Fruit fly (Drosophila melanogaster) whole organism, embryonic: ENCODE measurements around the gene spz3.

ENCODE experiments used
- CG11093 ChIP-seq: fragments of 200-800 bp; sonication (Bioruptor generic); IDR thresholded peaks from 3 replicates; pipeline ENCODE4 v1.3.6; 2022; ENCODE audit warnings: missing biosample characterization, missing genetic modification characterization
- CG12155 ChIP-seq: fragments of 200-800 bp; sonication (Bioruptor generic); optimal IDR thresholded peaks from 3 replicates; lab custom pipeline; 2016; ENCODE audit warnings: missing biosample characterization, missing genetic modification characterization
- CG12744 ChIP-seq: fragments of 200-800 bp; sonication (Bioruptor generic); optimal IDR thresholded peaks from 2 replicates; lab custom pipeline; 2016; ENCODE audit warnings: missing biosample characterization, missing genetic modification characterization
- CG13287 ChIP-seq: fragments of 200-800 bp; sonication (Bioruptor generic); IDR thresholded peaks from 2 replicates; pipeline ENCODE4 v1.3.6; 2022; ENCODE audit warnings: missing biosample characterization, missing genetic modification characterization; ENCODE audit not compliant: partially characterized antibody
- CG15601 ChIP-seq: fragments of 200-800 bp; sonication (Bioruptor generic); optimal IDR thresholded peaks from 3 replicates; lab custom pipeline; 2019; ENCODE audit warnings: missing biosample characterization, mild to moderate bottlenecking, missing genetic modification characterization, moderate library complexity
- CG2202 ChIP-seq: fragments of 200-800 bp; sonication (Bioruptor generic); optimal IDR thresholded peaks from 2 replicates; lab custom pipeline; 2018; ENCODE audit warnings: missing biosample characterization, mild to moderate bottlenecking, missing genetic modification characterization
- CG31441 ChIP-seq: fragments of 200-800 bp; sonication (Bioruptor generic); IDR thresholded peaks from 2 replicates; pipeline ENCODE4 v1.3.6; 2022; ENCODE audit warnings: missing biosample characterization, missing genetic modification characterization
- CG3163 ChIP-seq: fragments of 200-800 bp; sonication (Bioruptor generic); optimal IDR thresholded peaks from 3 replicates; lab custom pipeline; 2016; ENCODE audit warnings: missing biosample characterization, missing genetic modification characterization
- CG3281 ChIP-seq: fragments of 200-800 bp; sonication (Bioruptor generic); optimal IDR thresholded peaks from 3 replicates; lab custom pipeline; 2017; ENCODE audit warnings: missing biosample characterization, mild to moderate bottlenecking, missing genetic modification characterization
- CG3995 ChIP-seq: fragments of 200-800 bp; sonication (Bioruptor generic); optimal IDR thresholded peaks from 3 replicates; lab custom pipeline; 2016; ENCODE audit warnings: missing biosample characterization, missing genetic modification characterization
- CG6854 ChIP-seq: fragments of 200-800 bp; sonication (Bioruptor generic); optimal IDR thresholded peaks from 3 replicates; lab custom pipeline; 2017; ENCODE audit warnings: missing biosample characterization, mild to moderate bottlenecking, missing genetic modification characterization
- CG7987 ChIP-seq: fragments of 200-800 bp; sonication (Bioruptor generic); optimal IDR thresholded peaks from 2 replicates; lab custom pipeline; 2018; ENCODE audit warnings: missing biosample characterization, mild to moderate bottlenecking, missing genetic modification characterization, moderate library complexity
- CG8388 ChIP-seq: fragments of 200-800 bp; sonication (Bioruptor generic); optimal IDR thresholded peaks from 2 replicates; lab custom pipeline; 2019; ENCODE audit warnings: missing biosample characterization, mild to moderate bottlenecking, missing genetic modification characterization, moderate library complexity
- D19A ChIP-seq: fragments of 200-800 bp; optimal IDR thresholded peaks from 3 replicates; lab custom pipeline; 2019; ENCODE audit warnings: missing biosample characterization, mild to moderate bottlenecking, missing genetic modification characterization, moderate library complexity
- Dbx ChIP-seq: fragments of 200-800 bp; sonication (Bioruptor generic); IDR thresholded peaks from 3 replicates; pipeline ENCODE4 v1.3.6; 2022; ENCODE audit warnings: missing biosample characterization, missing genetic modification characterization
- HLHmδ ChIP-seq: fragments of 200-800 bp; sonication (Bioruptor generic); optimal IDR thresholded peaks from 2 replicates; lab custom pipeline; 2018; ENCODE audit warnings: missing biosample characterization, mild to moderate bottlenecking, missing genetic modification characterization, moderate library complexity
- Hr51 ChIP-seq, 2 experiments: fragments of 200-800 bp; sonication (Bioruptor generic); optimal IDR thresholded peaks; 2 replicates in 1 of 2; 3 replicates in 1 of 2; lab custom pipeline; 2016 to 2018; ENCODE audit warnings: missing biosample characterization in 2 of 2, missing genetic modification characterization in 2 of 2, mild to moderate bottlenecking in 1 of 2, moderate library complexity in 1 of 2
- NfI ChIP-seq: fragments of 200-800 bp; sonication (Bioruptor generic); optimal IDR thresholded peaks from 3 replicates; lab custom pipeline; 2018; ENCODE audit warnings: missing biosample characterization, mild to moderate bottlenecking, missing genetic modification characterization, moderate library complexity
- Rx ChIP-seq: fragments of 200-800 bp; sonication (Bioruptor generic); IDR thresholded peaks from 2 replicates; pipeline ENCODE4 v1.3.6; 2022; ENCODE audit warnings: missing biosample characterization, missing genetic modification characterization
- Scr ChIP-seq: fragments of 200-800 bp; sonication (Bioruptor generic); IDR thresholded peaks from 2 replicates; pipeline ENCODE4 v1.3.6; 2022; ENCODE audit warnings: missing biosample characterization, missing genetic modification characterization; ENCODE audit not compliant: partially characterized antibody
- Sox102F ChIP-seq: fragments of 200-800 bp; sonication (Bioruptor generic); optimal IDR thresholded peaks from 2 replicates; lab custom pipeline; 2018; ENCODE audit warnings: missing biosample characterization, mild to moderate bottlenecking, missing genetic modification characterization, moderate library complexity
- Sry-β ChIP-seq: fragments of 200-800 bp; sonication (Bioruptor generic); optimal IDR thresholded peaks from 2 replicates; lab custom pipeline; 2018; ENCODE audit warnings: missing biosample characterization, mild to moderate bottlenecking, missing genetic modification characterization, moderate library complexity
- Sry-δ ChIP-seq: fragments of 200-800 bp; sonication (Bioruptor generic); optimal IDR thresholded peaks from 2 replicates; lab custom pipeline; 2016; ENCODE audit warnings: missing biosample characterization, missing genetic modification characterization
- Ssrp ChIP-seq: fragments of 200-800 bp; sonication (Bioruptor generic); optimal IDR thresholded peaks from 2 replicates; lab custom pipeline; 2018; ENCODE audit warnings: missing biosample characterization, mild to moderate bottlenecking, missing genetic modification characterization, moderate library complexity
- cato ChIP-seq: fragments of 200-800 bp; sonication (Bioruptor generic); optimal IDR thresholded peaks from 2 replicates; lab custom pipeline; 2016; ENCODE audit warnings: missing biosample characterization, missing genetic modification characterization, borderline replicate concordance
- chm ChIP-seq: fragments of 200-800 bp; sonication (Bioruptor generic); IDR thresholded peaks from 2 replicates; pipeline ENCODE4 v1.3.6; 2022; ENCODE audit warnings: missing biosample characterization, missing genetic modification characterization
- dimm ChIP-seq: fragments of 200-800 bp; sonication (Bioruptor generic); IDR thresholded peaks from 2 replicates; pipeline ENCODE4 v1.3.6; 2022; ENCODE audit warnings: missing biosample characterization, missing genetic modification characterization
- ems ChIP-seq: fragments of 200-800 bp; sonication (Bioruptor generic); optimal IDR thresholded peaks from 3 replicates; lab custom pipeline; 2016; ENCODE audit warnings: missing biosample characterization, missing genetic modification characterization
- eve ChIP-seq, 2 experiments: fragments of >200 bp; optimal IDR thresholded peaks; 2 replicates each; lab custom pipeline; 2017; ENCODE audit warnings: missing biosample characterization in 2 of 2, missing genetic modification characterization in 2 of 2
- exex ChIP-seq: fragments of 200-800 bp; sonication (Bioruptor generic); optimal IDR thresholded peaks from 4 replicates; lab custom pipeline; 2018; ENCODE audit warnings: missing biosample characterization, mild to moderate bottlenecking, missing genetic modification characterization, moderate library complexity
- fd64A ChIP-seq: fragments of 200-800 bp; sonication (Bioruptor generic); optimal IDR thresholded peaks from 3 replicates; lab custom pipeline; 2018; ENCODE audit warnings: missing biosample characterization, mild to moderate bottlenecking, missing genetic modification characterization
- gcm2 ChIP-seq: fragments of 200-800 bp; sonication (Bioruptor generic); optimal IDR thresholded peaks from 2 replicates; lab custom pipeline; 2016; ENCODE audit warnings: missing biosample characterization, missing genetic modification characterization
- gro ChIP-seq: fragments of 200-800 bp; sonication (Bioruptor generic); optimal IDR thresholded peaks from 2 replicates; lab custom pipeline; 2016; ENCODE audit warnings: missing biosample characterization, missing genetic modification characterization
- gt ChIP-seq: fragments of 200-800 bp; sonication (Bioruptor generic); IDR thresholded peaks from 2 replicates; pipeline ENCODE4 v1.3.6; 2022; ENCODE audit warnings: missing biosample characterization, missing genetic modification characterization
- hkb ChIP-seq, 2 experiments: fragments of 200-800 bp in 1 of 2; fragments of >200 bp in 1 of 2; sonication (Bioruptor generic) in 1 of 2; IDR thresholded peaks in 1 of 2; optimal IDR thresholded peaks in 1 of 2; 2 replicates each; pipeline versions ENCODE4 v1.3.6 to Lab custom; 2017 to 2022; ENCODE audit warnings: missing biosample characterization in 1 of 2, missing genetic modification characterization in 1 of 2
- ind ChIP-seq: fragments of 200-800 bp; sonication (Bioruptor generic); optimal IDR thresholded peaks from 3 replicates; lab custom pipeline; 2016; ENCODE audit warnings: missing biosample characterization, missing genetic modification characterization
- knrl ChIP-seq: fragments of 200-800 bp; sonication (Bioruptor generic); IDR thresholded peaks from 3 replicates; pipeline ENCODE4 v1.3.6; 2022; ENCODE audit warnings: missing biosample characterization, missing genetic modification characterization; ENCODE audit not compliant: partially characterized antibody
- lilli ChIP-seq: fragments of 200-800 bp; sonication (Bioruptor generic); optimal IDR thresholded peaks from 3 replicates; lab custom pipeline; 2016; ENCODE audit warnings: missing biosample characterization, missing genetic modification characterization
- lov ChIP-seq, 2 experiments: fragments of 200-800 bp in 1 of 2; fragments of >200 bp in 1 of 2; sonication (Bioruptor generic) in 1 of 2; IDR thresholded peaks in 1 of 2; optimal IDR thresholded peaks in 1 of 2; 2 replicates in 1 of 2; 3 replicates in 1 of 2; pipeline versions ENCODE4 v1.3.6 to Lab custom; 2017 to 2022; ENCODE audit warnings: missing biosample characterization in 1 of 2, missing genetic modification characterization in 1 of 2
- nerfin-2 ChIP-seq: fragments of 200-800 bp; sonication (Bioruptor generic); IDR thresholded peaks from 2 replicates; pipeline ENCODE4 v1.3.6; 2022; ENCODE audit warnings: missing biosample characterization, missing genetic modification characterization; ENCODE audit not compliant: partially characterized antibody
- otp ChIP-seq: fragments of 200-800 bp; sonication (Bioruptor generic); IDR thresholded peaks from 3 replicates; pipeline ENCODE4, ENCODE4 v1.3.6; 2022; ENCODE audit warnings: missing biosample characterization, missing genetic modification characterization
- pho ChIP-seq: fragments of 200-800 bp; sonication (Bioruptor generic); optimal IDR thresholded peaks from 2 replicates; lab custom pipeline; 2016; ENCODE audit warnings: missing biosample characterization, missing genetic modification characterization
- repo ChIP-seq: fragments of 200-800 bp; sonication (Bioruptor generic); optimal IDR thresholded peaks from 2 replicates; lab custom pipeline; 2016; ENCODE audit warnings: missing biosample characterization, missing genetic modification characterization
- slbo ChIP-seq: fragments of 200-800 bp; sonication (Bioruptor generic); IDR thresholded peaks from 2 replicates; pipeline ENCODE4 v1.3.6; 2022; ENCODE audit warnings: missing biosample characterization, missing genetic modification characterization
- ssp ChIP-seq: fragments of 200-800 bp; sonication (Bioruptor generic); IDR thresholded peaks from 2 replicates; pipeline ENCODE4 v1.3.6; 2022; ENCODE audit warnings: missing biosample characterization, missing genetic modification characterization
- ttk ChIP-seq: fragments of 200-800 bp; sonication (Bioruptor generic); IDR thresholded peaks from 2 replicates; pipeline ENCODE4 v2.1.2; 2022; ENCODE audit warnings: missing biosample characterization, missing genetic modification characterization
- zf30C ChIP-seq: fragments of 200-800 bp; sonication (Bioruptor generic); optimal IDR thresholded peaks from 3 replicates; lab custom pipeline; 2018; ENCODE audit warnings: missing biosample characterization, mild to moderate bottlenecking, missing genetic modification characterization

Gene spz3

DNA sequence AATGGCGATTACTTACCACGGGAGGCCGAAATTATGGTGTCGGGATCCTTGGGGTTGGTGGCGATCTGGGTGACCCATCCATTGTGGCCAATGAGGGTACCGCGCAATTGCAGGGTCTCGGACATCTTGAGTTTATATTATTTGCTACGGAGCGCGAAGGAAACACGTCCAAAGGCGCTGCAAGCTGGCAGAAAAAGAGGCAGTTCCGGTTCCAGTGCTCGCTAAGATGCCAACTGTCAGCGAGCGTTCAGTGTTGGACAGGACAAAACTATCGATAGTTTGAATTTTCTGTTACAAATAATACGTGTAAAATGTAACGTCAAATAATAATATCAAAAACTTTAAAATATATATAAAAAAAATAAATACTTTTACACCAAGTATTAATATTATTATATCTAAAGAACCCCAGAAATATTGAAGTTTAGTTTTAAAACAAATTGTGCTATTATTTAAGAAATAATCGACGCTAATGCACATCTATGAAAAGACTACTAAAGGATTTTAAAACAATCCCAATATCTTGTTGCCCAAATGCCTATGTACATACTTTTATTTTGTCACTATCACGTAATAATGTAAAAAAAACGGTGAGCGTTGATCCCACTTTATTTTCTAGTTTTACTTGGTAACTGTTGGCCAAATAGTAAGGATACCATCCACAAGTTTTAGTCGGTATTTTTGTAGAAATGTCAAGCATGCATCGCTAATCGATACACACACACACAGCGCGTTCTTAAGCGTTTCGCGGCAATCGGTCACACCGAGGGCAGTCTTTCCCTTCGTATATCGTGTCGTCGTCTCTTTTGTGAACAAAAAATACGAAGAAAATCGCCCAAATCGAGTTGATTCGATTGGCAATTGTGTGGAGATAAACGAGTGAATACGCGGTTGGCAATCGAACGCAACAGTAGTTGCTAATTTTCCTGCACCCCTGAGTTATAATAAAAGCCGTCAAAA, 52.0 kb downstream of the spz3 start, which contains the start of the genes Rack1 and mts (continued):
- TF ChIP-seq ttk (GFP tag; lab: Robert Waterston, UW) (peak; percentile 69), CG6854 (GFP tag; lab: Kevin White, UChicago) (peak; percentile 90), ems (GFP tag; lab: Kevin White, UChicago) (peak; percentile 66), Sry-β (GFP tag; lab: Kevin White, UChicago) (peak; percentile 40), exex (tag; lab: Kevin White, UChicago) (peak; percentile 50), CG3163 (GFP tag; lab: Kevin White, UChicago) (peak; percentile 34), zf30C (GFP tag; lab: Kevin White, UChicago) (peak; percentile 52), HLHmδ (GFP tag; lab: Kevin White, UChicago) (peak; percentile 98), cato (GFP tag; lab: Kevin White, UChicago) (peak; percentile 67), CG11093 (GFP tag; lab: Robert Waterston, UW) (no peak), Ssrp (peak; percentile 31), CG7987 (GFP tag; lab: Kevin White, UChicago) (peak; percentile 96), Scr (GFP tag; lab: Robert Waterston, UW) (peak; percentile 56; the same call in 1 of the 2 replicates), CG13287 (GFP tag; lab: Robert Waterston, UW) (peak; percentile 47), ind (GFP tag; lab: Kevin White, UChicago) (peak; percentile 66), gro (GFP tag; lab: Kevin White, UChicago) (peak; percentile 81), CG8388 (peak; percentile 58), lov (optimal IDR thresholded peaks at IDR 0.05; lab: Kevin White, UChicago) (no peak), lov (GFP tag; IDR thresholded peaks at IDR 0.05; lab: Robert Waterston, UW) (peak; percentile 92), pho (GFP tag; lab: Kevin White, UChicago) (peak; percentile 71), gcm2 (GFP tag; lab: Kevin White, UChicago) (peak; percentile 55), fd64A (GFP tag; lab: Kevin White, UChicago) (peak; percentile 91), CG31441 (GFP tag; lab: Robert Waterston, UW) (peak; percentile 72), Hr51 (GFP tag; optimal IDR thresholded peaks at IDR 0.05; lab: Kevin White, UChicago) (peak; percentile 67 to 76), Sox102F (GFP tag; lab: Kevin White, UChicago) (peak; percentile 56), repo (GFP tag; lab: Kevin White, UChicago) (peak; percentile 68), CG3995 (GFP tag; lab: Kevin White, UChicago) (peak; percentile 49), ssp (GFP tag; lab: Robert Waterston, UW) (peak; percentile 61), CG12744 (GFP tag; lab: Kevin White, UChicago) (peak; percentile 48), CG15601 (peak; percentile 67), gt (no peak; the same call in 1 of the 2 replicates), slbo (GFP tag; lab: Robert Waterston, UW) (peak; percentile 84), otp (GFP tag; lab: Robert Waterston, UW) (peak; percentile 89), nerfin-2 (GFP tag; lab: Robert Waterston, UW) (no peak), lilli (GFP tag; lab: Kevin White, UChicago) (peak; percentile 70), hkb (optimal IDR thresholded peaks at IDR 0.05; lab: Kevin White, UChicago) (peak; percentile 37), hkb (GFP tag; IDR thresholded peaks at IDR 0.05; lab: Robert Waterston, UW) (peak; percentile 83), Dbx (GFP tag; lab: Robert Waterston, UW) (peak; percentile 93), eve (GFP tag; optimal IDR thresholded peaks at IDR 0.05; lab: Kevin White, UChicago) (no peak), D19A (tag; lab: Kevin White, UChicago) (peak; percentile 8), dimm (GFP tag; lab: Robert Waterston, UW) (no peak), Sry-δ (GFP tag; lab: Kevin White, UChicago) (peak; percentile 34), chm (GFP tag; lab: Robert Waterston, UW) (peak; percentile 92), CG12155 (GFP tag; lab: Kevin White, UChicago) (peak; percentile 71), knrl (peak; percentile 51), CG3281 (GFP tag; lab: Kevin White, UChicago) (peak; percentile 90), CG2202 (tag; lab: Kevin White, UChicago) (peak; percentile 74), NfI (peak; percentile 93), Rx (GFP tag; lab: Robert Waterston, UW) (peak; percentile 74)
